Fruit fly (Drosophila melanogaster) whole organism, embryonic: Measurements from ENCODE around the gene Muc91C.
A peak's percentile ranks its signal among the peaks of the same experiment; 100 is the strongest.

Experiments used
- CG10209 ChIP-seq: fragments of 200-800 bp; sonication (Bioruptor generic); optimal IDR thresholded peaks from 3 replicates; lab custom pipeline; 2017; ENCODE audit warnings: missing biosample characterization, mild to moderate bottlenecking, missing genetic modification characterization, missing genetic modification reagents
- CG13287 ChIP-seq: fragments of 200-800 bp; sonication (Bioruptor generic); IDR thresholded peaks from 2 replicates; pipeline ENCODE4 v1.3.6; 2022; ENCODE audit warnings: missing biosample characterization, missing genetic modification characterization; ENCODE audit not compliant: partially characterized antibody
- CG13424 ChIP-seq: fragments of 200-800 bp; sonication (Bioruptor generic); optimal IDR thresholded peaks from 2 replicates; lab custom pipeline; 2019; ENCODE audit warnings: missing biosample characterization, mild to moderate bottlenecking, missing genetic modification characterization, moderate library complexity
- CG13775 ChIP-seq: fragments of 200-800 bp; sonication (Bioruptor generic); optimal IDR thresholded peaks from 3 replicates; lab custom pipeline; 2017; ENCODE audit warnings: missing biosample characterization, mild to moderate bottlenecking, missing genetic modification characterization
- CG14014 ChIP-seq: fragments of 200-800 bp; sonication (Bioruptor generic); IDR thresholded peaks from 2 replicates; pipeline ENCODE4 v1.3.6; 2022; ENCODE audit warnings: missing biosample characterization, missing genetic modification characterization
- CG15601 ChIP-seq: fragments of 200-800 bp; sonication (Bioruptor generic); optimal IDR thresholded peaks from 3 replicates; lab custom pipeline; 2019; ENCODE audit warnings: missing biosample characterization, mild to moderate bottlenecking, missing genetic modification characterization, moderate library complexity
- CG17612 ChIP-seq: fragments of 200-800 bp; sonication (Bioruptor generic); IDR thresholded peaks from 2 replicates; pipeline ENCODE4 v1.3.6; 2022; ENCODE audit warnings: missing biosample characterization, missing genetic modification characterization
- CG18599 ChIP-seq: fragments of 200-800 bp; sonication (Bioruptor generic); optimal IDR thresholded peaks from 3 replicates; lab custom pipeline; 2017; ENCODE audit warnings: missing biosample characterization, missing genetic modification characterization, mild to moderate bottlenecking, moderate library complexity, missing genetic modification reagents
- CG30431 ChIP-seq: fragments of 200-800 bp; sonication (Bioruptor generic); optimal IDR thresholded peaks from 2 replicates; lab custom pipeline; 2017; ENCODE audit warnings: missing biosample characterization, missing genetic modification characterization
- CG3407 ChIP-seq: fragments of 200-800 bp; sonication (Bioruptor generic); optimal IDR thresholded peaks from 2 replicates; lab custom pipeline; 2018; ENCODE audit warnings: missing biosample characterization, mild to moderate bottlenecking, missing genetic modification characterization
- CG4328 ChIP-seq: fragments of 200-800 bp; sonication (Bioruptor generic); optimal IDR thresholded peaks from 3 replicates; lab custom pipeline; 2017; ENCODE audit warnings: missing biosample characterization, missing genetic modification reagents, missing genetic modification characterization
- CG6689 ChIP-seq: fragments of 200-800 bp; sonication (Bioruptor generic); IDR thresholded peaks from 2 replicates; pipeline ENCODE4 v1.3.6; 2022; ENCODE audit warnings: missing biosample characterization, missing genetic modification characterization
- CG7357 ChIP-seq: fragments of 200-800 bp; sonication (Bioruptor generic); IDR thresholded peaks from 3 replicates; pipeline ENCODE4 v1.3.6; 2022; ENCODE audit warnings: missing biosample characterization, missing genetic modification characterization
- CG7556 ChIP-seq: fragments of 200-800 bp; sonication (Bioruptor generic); optimal IDR thresholded peaks from 2 replicates; lab custom pipeline; 2017; ENCODE audit warnings: missing biosample characterization, mild to moderate bottlenecking, missing genetic modification characterization
- CG8924 ChIP-seq: fragments of 200-800 bp; optimal IDR thresholded peaks from 3 replicates; lab custom pipeline; 2019; ENCODE audit warnings: missing biosample characterization, mild to moderate bottlenecking, missing genetic modification characterization, moderate library complexity
- Fer2 ChIP-seq: fragments of 200-800 bp; sonication (Bioruptor generic); optimal IDR thresholded peaks from 2 replicates; lab custom pipeline; 2018; ENCODE audit warnings: missing biosample characterization, mild to moderate bottlenecking, missing genetic modification characterization, moderate library complexity
- Fer3 ChIP-seq: fragments of 200-800 bp; sonication (Bioruptor generic); optimal IDR thresholded peaks from 2 replicates; lab custom pipeline; 2018; ENCODE audit warnings: missing biosample characterization, mild to moderate bottlenecking, missing genetic modification characterization, moderate library complexity
- Hmr ChIP-seq: fragments of 200-800 bp; sonication (Bioruptor generic); optimal IDR thresholded peaks from 3 replicates; lab custom pipeline; 2017; ENCODE audit warnings: mild to moderate bottlenecking, missing biosample characterization, missing genetic modification reagents, missing genetic modification characterization
- Hr39 ChIP-seq: fragments of >200 bp; optimal IDR thresholded peaks from 2 replicates; lab custom pipeline; 2017
- Hsf ChIP-seq: fragments of 200-800 bp; sonication (Bioruptor generic); optimal IDR thresholded peaks from 3 replicates; lab custom pipeline; 2016; ENCODE audit warnings: missing biosample characterization, missing genetic modification characterization
- MBD-R2 ChIP-seq: fragments of 200-800 bp; sonication (Bioruptor generic); IDR thresholded peaks from 2 replicates; pipeline ENCODE4 v1.3.6; 2022; ENCODE audit warnings: missing biosample characterization, missing genetic modification characterization
- Nf-YC ChIP-seq: fragments of 200-800 bp; optimal IDR thresholded peaks from 3 replicates; lab custom pipeline; 2019; ENCODE audit warnings: missing biosample characterization, mild to moderate bottlenecking, missing genetic modification characterization, moderate library complexity
- Oaz ChIP-seq: fragments of 200-800 bp; sonication (Bioruptor generic); IDR thresholded peaks from 2 replicates; pipeline ENCODE4 v1.3.6; 2022; ENCODE audit warnings: missing biosample characterization, missing genetic modification characterization
- Sox102F ChIP-seq: fragments of 200-800 bp; sonication (Bioruptor generic); optimal IDR thresholded peaks from 2 replicates; lab custom pipeline; 2018; ENCODE audit warnings: missing biosample characterization, mild to moderate bottlenecking, missing genetic modification characterization, moderate library complexity
- YL-1 ChIP-seq: fragments of 200-800 bp; sonication (Bioruptor generic); optimal IDR thresholded peaks from 3 replicates; lab custom pipeline; 2017; ENCODE audit warnings: missing biosample characterization, mild to moderate bottlenecking, missing genetic modification characterization
- bab2 ChIP-seq: fragments of 200-800 bp; sonication (Bioruptor generic); optimal IDR thresholded peaks from 2 replicates; lab custom pipeline; 2016; ENCODE audit warnings: missing biosample characterization, missing genetic modification characterization
- bcd ChIP-seq: fragments of 200-800 bp; sonication (Bioruptor generic); optimal IDR thresholded peaks from 2 replicates; lab custom pipeline; 2017; ENCODE audit warnings: missing biosample characterization, mild to moderate bottlenecking, missing genetic modification characterization
- chinmo ChIP-seq: fragments of 200-800 bp; sonication (Bioruptor generic); IDR thresholded peaks from 4 replicates; pipeline ENCODE4 v1.3.6; 2022; ENCODE audit warnings: missing biosample characterization, missing genetic modification characterization; ENCODE audit not compliant: partially characterized antibody
- crol ChIP-seq: fragments of 200-800 bp; sonication (Bioruptor generic); IDR thresholded peaks from 2 replicates; pipeline ENCODE4 v1.3.6; 2022; ENCODE audit warnings: missing biosample characterization, missing genetic modification characterization
- cwo ChIP-seq: fragments of 200-800 bp; sonication (Bioruptor generic); optimal IDR thresholded peaks from 3 replicates; lab custom pipeline; 2017; ENCODE audit warnings: missing biosample characterization, missing genetic modification characterization, mild to moderate bottlenecking, moderate library complexity, missing genetic modification reagents
- dmrt11E ChIP-seq: fragments of 200-800 bp; sonication (Bioruptor generic); optimal IDR thresholded peaks from 3 replicates; lab custom pipeline; 2018; ENCODE audit warnings: missing biosample characterization, mild to moderate bottlenecking, missing genetic modification characterization, moderate library complexity
- dmrt99B ChIP-seq: fragments of 200-800 bp; sonication (Bioruptor generic); optimal IDR thresholded peaks from 2 replicates; lab custom pipeline; 2018; ENCODE audit warnings: missing biosample characterization, mild to moderate bottlenecking, missing genetic modification characterization, moderate library complexity
- ewg ChIP-seq: fragments of 200-800 bp; sonication (Bioruptor generic); optimal IDR thresholded peaks from 3 replicates; lab custom pipeline; 2017; ENCODE audit warnings: mild to moderate bottlenecking, missing biosample characterization, missing genetic modification reagents, missing genetic modification characterization
- exex ChIP-seq: fragments of 200-800 bp; sonication (Bioruptor generic); optimal IDR thresholded peaks from 4 replicates; lab custom pipeline; 2018; ENCODE audit warnings: missing biosample characterization, mild to moderate bottlenecking, missing genetic modification characterization, moderate library complexity
- gem ChIP-seq: fragments of 200-800 bp; sonication (Bioruptor generic); optimal IDR thresholded peaks from 2 replicates; lab custom pipeline; 2019; ENCODE audit warnings: missing biosample characterization, mild to moderate bottlenecking, missing genetic modification characterization, moderate library complexity
- gfzf ChIP-seq: fragments of 200-800 bp; sonication (Bioruptor generic); optimal IDR thresholded peaks from 2 replicates; lab custom pipeline; 2016; ENCODE audit warnings: missing biosample characterization, mild to moderate bottlenecking, missing genetic modification characterization, moderate library complexity
- gsb ChIP-seq: fragments of 200-800 bp; sonication (Bioruptor generic); IDR thresholded peaks from 2 replicates; pipeline ENCODE4 v1.3.6; 2022; ENCODE audit warnings: missing biosample characterization, missing genetic modification characterization
- hb ChIP-seq: fragments of 200-800 bp; sonication (Bioruptor generic); IDR thresholded peaks from 3 replicates; pipeline ENCODE4 v1.3.6; 2022; ENCODE audit warnings: missing biosample characterization, missing genetic modification characterization; ENCODE audit not compliant: partially characterized antibody
- hkb ChIP-seq, 2 experiments: fragments of 200-800 bp in 1 of 2; fragments of >200 bp in 1 of 2; sonication (Bioruptor generic) in 1 of 2; IDR thresholded peaks in 1 of 2; optimal IDR thresholded peaks in 1 of 2; 2 replicates each; pipeline versions ENCODE4 v1.3.6 to Lab custom; 2017 to 2022; ENCODE audit warnings: missing biosample characterization in 1 of 2, missing genetic modification characterization in 1 of 2
- lmd ChIP-seq: fragments of 200-800 bp; sonication (Bioruptor generic); IDR thresholded peaks from 2 replicates; pipeline ENCODE4 v1.3.6; 2022; ENCODE audit warnings: missing biosample characterization, missing genetic modification characterization
- mam ChIP-seq: fragments of 200-800 bp; sonication (Bioruptor generic); optimal IDR thresholded peaks from 3 replicates; lab custom pipeline; 2016; ENCODE audit warnings: missing biosample characterization, missing genetic modification characterization
- prd ChIP-seq, 3 experiments: fragments of >200 bp in 2 of 3; fragments of 200-800 bp in 1 of 3; sonication (Bioruptor generic) in 1 of 3; optimal IDR thresholded peaks in 2 of 3; IDR thresholded peaks in 1 of 3; 2 replicates in 2 of 3; 3 replicates in 1 of 3; pipeline versions ENCODE4 v1.3.6 to Lab custom; 2017 to 2022; ENCODE audit warnings: missing biosample characterization in 1 of 3, missing genetic modification characterization in 1 of 3
- pros ChIP-seq: fragments of 200-800 bp; sonication (Bioruptor generic); optimal IDR thresholded peaks from 3 replicates; lab custom pipeline; 2019; ENCODE audit warnings: missing biosample characterization, mild to moderate bottlenecking, missing genetic modification characterization, moderate library complexity
- pzg ChIP-seq: fragments of 200-800 bp; sonication (Bioruptor generic); optimal IDR thresholded peaks from 3 replicates; lab custom pipeline; 2018; ENCODE audit warnings: missing biosample characterization, mild to moderate bottlenecking, missing genetic modification characterization, moderate library complexity
- ranshi ChIP-seq: fragments of 200-800 bp; sonication (Bioruptor generic); IDR thresholded peaks from 2 replicates; pipeline ENCODE4 v1.3.6; 2022; ENCODE audit warnings: missing biosample characterization, missing genetic modification characterization
- tin ChIP-seq: fragments of 200-800 bp; sonication (Bioruptor generic); optimal IDR thresholded peaks from 3 replicates; lab custom pipeline; 2016; ENCODE audit warnings: missing biosample characterization, missing genetic modification characterization
- wdn ChIP-seq: fragments of 200-800 bp; sonication (Bioruptor generic); IDR thresholded peaks from 2 replicates; pipeline ENCODE4 v1.3.6; 2022; ENCODE audit warnings: missing biosample characterization, missing genetic modification characterization

The Muc91C gene

DNA sequence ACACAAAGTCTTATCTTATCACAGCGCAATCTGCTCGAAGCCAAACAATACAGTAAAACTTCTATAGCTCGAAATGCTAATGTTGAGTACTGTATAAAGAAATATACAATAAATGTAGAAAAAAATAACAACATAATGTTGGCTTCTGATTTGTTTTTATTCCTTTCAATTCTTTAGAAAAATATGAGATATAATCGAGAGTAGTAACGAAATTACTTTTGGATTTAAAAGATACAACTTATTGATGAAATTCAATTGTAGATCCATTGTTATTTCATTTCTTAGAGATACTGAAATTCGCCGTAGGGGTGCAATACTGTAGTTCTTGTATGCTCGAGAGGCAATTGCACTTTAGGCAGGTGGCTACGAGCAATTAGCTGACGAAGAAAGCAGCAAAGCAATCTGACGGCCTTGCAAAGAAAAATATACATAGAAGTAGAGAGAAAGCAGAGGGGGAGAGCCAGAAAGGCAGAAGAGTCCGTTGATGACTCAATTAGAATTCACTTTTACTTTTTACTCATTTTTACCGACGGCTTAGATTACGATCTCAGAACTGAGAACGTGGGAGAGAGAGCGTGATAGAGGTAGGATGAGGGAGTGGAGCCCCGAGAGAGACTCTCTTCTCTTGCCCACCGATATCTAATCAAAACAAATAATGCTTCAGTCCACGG, 21.9 kb downstream of the Muc91C start (continued):
- peak; percentile 32 for TF ChIP-seq cwo
- TF ChIP-seq CG3407 (GFP tag; lab: Kevin White, UChicago) = peak; percentile 29
- TF ChIP-seq CG13424 (tag; lab: Kevin White, UChicago) = peak; percentile 67
- TF ChIP-seq CG10209 (GFP tag; lab: Kevin White, UChicago) = peak; percentile 2
- no peak for TF ChIP-seq CG14014 (GFP tag; lab: Robert Waterston, UW)
- peak; percentile 43 for TF ChIP-seq ewg (GFP tag; lab: Kevin White, UChicago)
- peak; percentile 51 for TF ChIP-seq Fer2 (tag; lab: Kevin White, UChicago)
- TF ChIP-seq chinmo (GFP tag; lab: Robert Waterston, UW) = 0 out of 4 replicates have a peak, but pooled peaks have one; percentile 19
- no peak for TF ChIP-seq CG30431 (GFP tag; lab: Kevin White, UChicago)
- TF ChIP-seq tin (GFP tag; lab: Kevin White, UChicago) = peak; percentile 5
- TF ChIP-seq CG13775 (GFP tag; lab: Kevin White, UChicago) = no peak
- no peak for TF ChIP-seq gfzf (GFP tag; lab: Kevin White, UChicago)
- TF ChIP-seq lmd (GFP tag; lab: Robert Waterston, UW) = peak; percentile 45
- no peak for TF ChIP-seq CG13287 (GFP tag; lab: Robert Waterston, UW)
- peak; percentile 42 for TF ChIP-seq Fer3 (tag; lab: Kevin White, UChicago)
- peak; percentile 6 for TF ChIP-seq mam
- TF ChIP-seq bcd (GFP tag; lab: Kevin White, UChicago) = peak; percentile 2
- peak; percentile 80 for TF ChIP-seq dmrt99B
- TF ChIP-seq hkb (optimal IDR thresholded peaks at IDR 0.05; lab: Kevin White, UChicago) = no peak
- peak; percentile 70; the same call in 1 of the 2 replicates for TF ChIP-seq hkb (GFP tag; IDR thresholded peaks at IDR 0.05; lab: Robert Waterston, UW)
- peak; percentile 71 for TF ChIP-seq Sox102F
- no peak for TF ChIP-seq prd (optimal IDR thresholded peaks at IDR 0.05; lab: Kevin White, UChicago)
- TF ChIP-seq prd (GFP tag; IDR thresholded peaks at IDR 0.05; lab: Robert Waterston, UW) = peak; percentile 51
- TF ChIP-seq exex = no peak
- TF ChIP-seq wdn (GFP tag; lab: Robert Waterston, UW) = 0 out of 2 replicates have a peak, but pooled peaks have one; percentile 16
- TF ChIP-seq pzg (GFP tag; lab: Kevin White, UChicago) = no peak
- peak; percentile 20 for TF ChIP-seq CG18599 (GFP tag; lab: Kevin White, UChicago)
- peak; percentile 64 for TF ChIP-seq bab2
- no peak for TF ChIP-seq Oaz
- TF ChIP-seq CG4328 (GFP tag; lab: Kevin White, UChicago) = peak; percentile 47
- TF ChIP-seq gsb (GFP tag; lab: Robert Waterston, UW) = no peak
- TF ChIP-seq YL-1 (GFP tag; lab: Kevin White, UChicago) = no peak
- TF ChIP-seq Hr39 (lab: Kevin White, UChicago) = no peak
- TF ChIP-seq Nf-YC = no peak
- peak; percentile 62 for TF ChIP-seq dmrt11E (tag; lab: Kevin White, UChicago)
- peak; percentile 84 for TF ChIP-seq gem (tag; lab: Kevin White, UChicago)
- peak; percentile 29; the same call in 1 of the 2 replicates for TF ChIP-seq MBD-R2 (GFP tag; lab: Robert Waterston, UW)
- peak; percentile 27; the same call in 1 of the 2 replicates for TF ChIP-seq CG6689 (GFP tag; lab: Robert Waterston, UW)
- TF ChIP-seq pros (GFP tag; lab: Kevin White, UChicago) = peak; percentile 24
- peak; percentile 31; the same call in 1 of the 2 replicates for TF ChIP-seq ranshi (GFP tag; lab: Robert Waterston, UW)
- TF ChIP-seq CG15601 (tag; lab: Kevin White, UChicago) = peak; percentile 44
- peak; percentile 35 for TF ChIP-seq Hsf (GFP tag; lab: Kevin White, UChicago)
- TF ChIP-seq hb (GFP tag; lab: Robert Waterston, UW) = no peak
- TF ChIP-seq crol (GFP tag; lab: Robert Waterston, UW) = peak; percentile 82
- TF ChIP-seq CG7556 (GFP tag; lab: Kevin White, UChicago) = peak; percentile 68
- peak; percentile 59 for TF ChIP-seq Hmr (GFP tag; lab: Kevin White, UChicago)
- no peak for TF ChIP-seq CG17612
- peak; percentile 48; the same call in 1 of the 3 replicates for TF ChIP-seq CG7357 (GFP tag; lab: Robert Waterston, UW)
- TF ChIP-seq CG8924 (tag; lab: Kevin White, UChicago) = peak; percentile 61
